Fruit fly (Drosophila melanogaster): ENCODE data around the gene CG8891.

DNA sequence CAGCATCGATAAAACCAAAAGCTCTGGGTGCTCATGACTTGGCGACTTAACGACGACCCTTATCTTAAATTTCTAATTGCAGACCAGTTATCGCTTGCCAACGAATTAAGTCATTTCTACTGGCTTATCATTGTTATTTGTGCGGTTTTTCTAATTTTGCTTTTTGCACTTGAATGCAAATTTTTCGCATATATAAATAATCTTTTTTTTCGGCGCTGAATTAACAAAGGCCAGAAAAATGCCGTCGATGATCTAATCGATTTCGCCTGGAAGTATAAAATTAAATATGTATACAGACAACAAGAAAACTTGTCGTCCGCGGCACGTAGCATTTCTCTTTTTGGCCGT lies 22.4 kb upstream of the CG8891 start:
- TF ChIP-seq psq (GFP tag; optimal IDR thresholded peaks at IDR 0.05) (no peak), CG9705 (GFP tag; optimal IDR thresholded peaks at IDR 0.05) (no peak), CrebA (GFP tag; optimal IDR thresholded peaks at IDR 0.05; ENCODE audit: borderline replicate concordance) (no peak), pan (optimal IDR thresholded peaks at IDR 0.05) (no peak), Dfd (GFP tag; optimal IDR thresholded peaks at IDR 0.05) (no peak), Abd-B (GFP tag; optimal IDR thresholded peaks at IDR 0.05) (no peak), Rel (GFP tag; optimal IDR thresholded peaks at IDR 0.05) (no peak), Rel (tag; optimal IDR thresholded peaks at IDR 0.05) (no peak), dsf (GFP tag; optimal IDR thresholded peaks at IDR 0.05; ENCODE audit: borderline replicate concordance) (no peak), Myc (optimal IDR thresholded peaks at IDR 0.05) (no peak), dmrt93B (GFP tag; optimal IDR thresholded peaks at IDR 0.05) (no peak), OdsH (GFP tag; optimal IDR thresholded peaks at IDR 0.05) (no peak)
